Worm (Caenorhabditis elegans) whole organism, L2 larva: ENCODE results near the gene H40L08.2.

ENCODE experiments used
- ZK546.5 ChIP-seq: sonication (generic microtip); optimal IDR thresholded peaks from 2 replicates; lab custom pipeline; 2017; ENCODE audit warnings: missing biosample characterization, missing genetic modification characterization
- ceh-16 ChIP-seq: fragments of 150-350 bp; optimal IDR thresholded peaks from 2 replicates; lab custom pipeline; 2014; ENCODE audit warnings: missing biosample characterization, missing genetic modification characterization
- elt-3 ChIP-seq: sonication (generic microtip); optimal IDR thresholded peaks from 2 replicates; lab custom pipeline; 2017; ENCODE audit warnings: missing biosample characterization, missing genetic modification characterization
- lin-11 ChIP-seq: fragments of 150-350 bp; sonication (generic microtip); optimal IDR thresholded peaks from 2 replicates; lab custom pipeline; 2014; ENCODE audit warnings: missing biosample characterization, missing genetic modification characterization, inconsistent platforms, mixed read lengths
- lin-39 ChIP-seq: fragments of 150-350 bp; optimal IDR thresholded peaks from 2 replicates; lab custom pipeline; 2014; ENCODE audit warnings: missing biosample characterization, missing genetic modification reagents, missing genetic modification characterization
- nhr-12 ChIP-seq: fragments of 150-350 bp; optimal IDR thresholded peaks from 2 replicates; lab custom pipeline; 2014; ENCODE audit warnings: missing biosample characterization, missing genetic modification characterization
- snpc-4 ChIP-seq: fragments of 150-350 bp; optimal IDR thresholded peaks from 2 replicates; lab custom pipeline; 2014; ENCODE audit warnings: missing biosample characterization, missing genetic modification characterization
- unc-62 ChIP-seq: fragments of 150-350 bp; optimal IDR thresholded peaks from 2 replicates; lab custom pipeline; 2014; ENCODE audit warnings: missing biosample characterization, missing genetic modification reagents, missing genetic modification characterization
- ztf-11 ChIP-seq: sonication (generic microtip); optimal IDR thresholded peaks from 2 replicates; lab custom pipeline; 2017; ENCODE audit warnings: missing biosample characterization, missing genetic modification characterization

DNA sequence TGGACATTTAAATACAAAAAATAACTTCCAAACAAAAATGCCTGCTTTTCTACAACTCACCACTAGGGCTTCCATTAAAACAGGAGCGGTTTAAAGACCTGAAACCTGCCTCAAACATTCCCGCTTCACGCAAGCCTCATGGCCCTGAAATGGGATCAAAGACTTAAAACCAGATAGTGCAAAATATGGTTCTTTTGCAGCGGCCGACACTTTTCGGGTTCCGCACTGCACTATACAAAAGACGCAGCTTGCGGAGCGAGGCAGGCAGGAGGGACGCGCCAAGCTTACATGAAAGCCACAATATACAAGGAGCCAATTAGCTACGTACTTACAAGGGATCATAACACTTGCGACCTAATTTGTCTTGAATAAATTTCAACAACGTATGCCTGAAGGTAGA lies 4.1 kb downstream of the H40L08.2 start:
- TF ChIP-seq snpc-4 (tag; lab: Kevin White, UChicago) = peak; percentile 62
- no peak for TF ChIP-seq lin-39 (tag; lab: Kevin White, UChicago)
- no peak for TF ChIP-seq lin-11
- TF ChIP-seq ZK546.5 (tag; lab: Kevin White, UChicago) = no peak
- no peak for TF ChIP-seq nhr-12 (tag; lab: Kevin White, UChicago)
- no peak for TF ChIP-seq ceh-16 (tag; lab: Kevin White, UChicago)
- no peak for TF ChIP-seq elt-3 (tag; lab: Kevin White, UChicago)
- TF ChIP-seq ztf-11 (tag; lab: Kevin White, UChicago) = no peak
- no peak for TF ChIP-seq unc-62 (GFP tag; lab: Kevin White, UChicago)
